Worm (Caenorhabditis elegans) whole organism, L4 larva: ENCODE measurements around the gene msra-1.
A peak's percentile ranks its signal among the peaks of the same experiment; 100 is the strongest.
"Not testable (repeated sequence)": the region's sequence is repeated elsewhere in the genome, so short reads cannot be mapped to it uniquely, and the experiment has no call there.

Experiments
- F26F4.8 ChIP-seq: fragments of 200-800 bp; sonication (Bioruptor generic); conservative IDR thresholded peaks from 2 replicates; pipeline ENCODE4 v1.3.6; 2022; ENCODE audit warnings: missing genetic modification characterization, missing compliant biosample characterization
- F37D6.2 ChIP-seq: sonication (generic microtip); optimal IDR thresholded peaks from 2 replicates; lab custom pipeline; 2016; ENCODE audit warnings: mild to moderate bottlenecking, missing genetic modification characterization, missing compliant biosample characterization
- R02D3.7 ChIP-seq: fragments of 150-350 bp; sonication (generic microtip); optimal IDR thresholded peaks from 3 replicates; lab custom pipeline; 2014; ENCODE audit warnings: missing biosample characterization, missing genetic modification characterization
- T20F7.1 ChIP-seq: fragments of 200-800 bp; sonication (Bioruptor generic); optimal IDR thresholded peaks from 2 replicates; lab custom pipeline; 2018; ENCODE audit warnings: mild to moderate bottlenecking, missing genetic modification characterization, missing compliant biosample characterization
- T26A8.4 ChIP-seq: fragments of 200-800 bp; sonication (Bioruptor generic); IDR thresholded peaks from 2 replicates; pipeline ENCODE4 v1.3.6; 2022; ENCODE audit warnings: missing genetic modification characterization, missing compliant biosample characterization
- Y48G9A.11 ChIP-seq: fragments of 200-800 bp; sonication (Bioruptor generic); IDR thresholded peaks from 2 replicates; pipeline ENCODE4 v1.3.6; 2022; ENCODE audit warnings: missing genetic modification reagents, missing genetic modification characterization, missing compliant biosample characterization
- ZK546.5 ChIP-seq, 2 experiments: sonication (generic microtip); optimal IDR thresholded peaks; 2 replicates each; lab custom pipeline; 2017; ENCODE audit warnings: missing biosample characterization in 2 of 2, missing genetic modification characterization in 2 of 2
- aha-1 ChIP-seq: fragments of 150-350 bp; peaks from one replicate; lab custom pipeline; 2014; ENCODE audit warnings: missing biosample characterization, missing genetic modification characterization
- arid-1 ChIP-seq: fragments of 200-800 bp; sonication (Bioruptor generic); conservative IDR thresholded peaks from 2 replicates; pipeline ENCODE4 v1.3.6; 2022; ENCODE audit warnings: missing genetic modification reagents, missing genetic modification characterization, missing compliant biosample characterization
- ceh-32 ChIP-seq: sonication (generic microtip); optimal IDR thresholded peaks from 2 replicates; lab custom pipeline; 2016; ENCODE audit warnings: mild to moderate bottlenecking, missing genetic modification characterization, missing compliant biosample characterization; ENCODE audit not compliant: poor library complexity
- ceh-62 ChIP-seq: sonication (generic microtip); optimal IDR thresholded peaks from 2 replicates; lab custom pipeline; 2017; ENCODE audit warnings: missing biosample characterization, missing genetic modification characterization
- ceh-82 ChIP-seq: sonication (generic microtip); optimal IDR thresholded peaks from 2 replicates; lab custom pipeline; 2017; ENCODE audit warnings: missing biosample characterization, missing genetic modification characterization
- ces-1 ChIP-seq: fragments of 150-350 bp; sonication (generic microtip); optimal IDR thresholded peaks from 4 replicates; lab custom pipeline; 2014; ENCODE audit warnings: missing biosample characterization, missing genetic modification reagents, missing genetic modification characterization
- daf-19 ChIP-seq: fragments of 200-800 bp; sonication (Bioruptor generic); conservative IDR thresholded peaks from 2 replicates; pipeline ENCODE4 v1.3.6; 2022; ENCODE audit warnings: missing genetic modification characterization, missing compliant biosample characterization
- dmd-8 ChIP-seq: fragments of 200-800 bp; sonication (Bioruptor generic); IDR thresholded peaks from 2 replicates; pipeline ENCODE4 v1.3.6; 2022; ENCODE audit warnings: missing genetic modification characterization, missing compliant biosample characterization
- fkh-10 ChIP-seq: fragments of 150-350 bp; optimal IDR thresholded peaks from 2 replicates; lab custom pipeline; 2014; ENCODE audit warnings: missing biosample characterization, missing genetic modification reagents, missing genetic modification characterization
- fos-1 ChIP-seq: fragments of 150-350 bp; optimal IDR thresholded peaks from 2 replicates; lab custom pipeline; 2014; ENCODE audit warnings: missing biosample characterization, missing genetic modification characterization
- hif-1 ChIP-seq, 2 experiments: sonication (generic microtip); optimal IDR thresholded peaks; 2 replicates each; lab custom pipeline; 2016 to 2017; ENCODE audit warnings: missing compliant biosample characterization in 2 of 2, missing genetic modification characterization in 2 of 2, missing genetic modification reagents in 2 of 2, missing genotype in 2 of 2, mild to moderate bottlenecking in 1 of 2
- hmg-1.1 ChIP-seq: fragments of 200-800 bp; sonication (Bioruptor generic); IDR thresholded peaks from 2 replicates; pipeline ENCODE4 v1.3.6; 2022; ENCODE audit warnings: missing genetic modification reagents, missing genetic modification characterization, missing compliant biosample characterization
- lin-13 ChIP-seq: fragments of 150-350 bp; optimal IDR thresholded peaks from 2 replicates; lab custom pipeline; 2014; ENCODE audit warnings: missing biosample characterization, missing genetic modification reagents, missing genetic modification characterization
- lin-29 ChIP-seq: fragments of 200-800 bp; sonication (Bioruptor generic); IDR thresholded peaks from 2 replicates; pipeline ENCODE4 v1.3.6; 2022; ENCODE audit warnings: missing genetic modification reagents, missing genetic modification characterization, missing compliant biosample characterization
- lin-38 ChIP-seq: fragments of 200-800 bp; sonication (Bioruptor generic); IDR thresholded peaks from 2 replicates; pipeline ENCODE4 v1.3.6; 2022; ENCODE audit warnings: missing genetic modification reagents, missing genetic modification characterization, missing compliant biosample characterization
- lsy-2 ChIP-seq, 2 experiments: fragments of 150-350 bp in 1 of 2; sonication (generic microtip) in 1 of 2; optimal IDR thresholded peaks; 2 replicates each; lab custom pipeline; 2014 to 2017; ENCODE audit warnings: missing biosample characterization in 2 of 2, missing genetic modification characterization in 2 of 2
- madf-9 ChIP-seq: fragments of 200-800 bp; sonication (Bioruptor generic); conservative IDR thresholded peaks from 2 replicates; pipeline ENCODE4 v1.3.6; 2022; ENCODE audit warnings: missing genetic modification reagents, missing genetic modification characterization, missing compliant biosample characterization
- mep-1 ChIP-seq: fragments of 150-350 bp; sonication (generic microtip); optimal IDR thresholded peaks from 3 replicates; lab custom pipeline; 2014; ENCODE audit warnings: missing biosample characterization, missing genetic modification characterization
- mes-2 ChIP-seq: sonication (generic microtip); optimal IDR thresholded peaks from 2 replicates; lab custom pipeline; 2016; ENCODE audit warnings: missing genotype, mild to moderate bottlenecking, missing genetic modification characterization, missing compliant biosample characterization; ENCODE audit not compliant: poor library complexity, severe bottlenecking
- mxl-2 ChIP-seq: fragments of 200-800 bp; sonication (Bioruptor generic); conservative IDR thresholded peaks from 2 replicates; pipeline ENCODE4 v1.3.6; 2022; ENCODE audit warnings: missing genetic modification reagents, missing genetic modification characterization, missing compliant biosample characterization
- nhr-6 ChIP-seq: fragments of 150-350 bp; optimal IDR thresholded peaks from 2 replicates; lab custom pipeline; 2014; ENCODE audit warnings: missing biosample characterization, missing genetic modification characterization
- nhr-76 ChIP-seq: fragments of 150-350 bp; optimal IDR thresholded peaks from 2 replicates; lab custom pipeline; 2014; ENCODE audit warnings: missing biosample characterization, missing genetic modification characterization
- pha-4 ChIP-seq, 2 experiments: fragments of 150-350 bp in 1 of 2; fragments of 200-800 bp in 1 of 2; sonication (Bioruptor generic) in 1 of 2; IDR thresholded peaks in 1 of 2; optimal IDR thresholded peaks in 1 of 2; 2 replicates each; pipeline versions ENCODE4 v1.3.6 to Lab custom; 2014 to 2022; ENCODE audit warnings: missing genetic modification characterization in 2 of 2, missing genetic modification reagents in 2 of 2, missing biosample characterization in 1 of 2, missing compliant biosample characterization in 1 of 2
- saeg-2 ChIP-seq: fragments of 200-800 bp; sonication (Bioruptor generic); IDR thresholded peaks from 2 replicates; pipeline ENCODE4 v1.3.6; 2022; ENCODE audit warnings: missing genetic modification reagents, missing genetic modification characterization, missing compliant biosample characterization
- spr-1 ChIP-seq: sonication (generic microtip); optimal IDR thresholded peaks from 2 replicates; lab custom pipeline; 2016; ENCODE audit warnings: mild to moderate bottlenecking, missing genetic modification characterization, missing compliant biosample characterization
- spr-3 ChIP-seq: fragments of 200-800 bp; sonication (Bioruptor generic); optimal IDR thresholded peaks from 2 replicates; lab custom pipeline; 2018; ENCODE audit warnings: mild to moderate bottlenecking, missing genetic modification characterization, missing compliant biosample characterization
- unc-39 ChIP-seq: sonication (generic microtip); optimal IDR thresholded peaks from 2 replicates; lab custom pipeline; 2017; ENCODE audit warnings: missing biosample characterization, missing genetic modification characterization

msra-1 gene

DNA sequence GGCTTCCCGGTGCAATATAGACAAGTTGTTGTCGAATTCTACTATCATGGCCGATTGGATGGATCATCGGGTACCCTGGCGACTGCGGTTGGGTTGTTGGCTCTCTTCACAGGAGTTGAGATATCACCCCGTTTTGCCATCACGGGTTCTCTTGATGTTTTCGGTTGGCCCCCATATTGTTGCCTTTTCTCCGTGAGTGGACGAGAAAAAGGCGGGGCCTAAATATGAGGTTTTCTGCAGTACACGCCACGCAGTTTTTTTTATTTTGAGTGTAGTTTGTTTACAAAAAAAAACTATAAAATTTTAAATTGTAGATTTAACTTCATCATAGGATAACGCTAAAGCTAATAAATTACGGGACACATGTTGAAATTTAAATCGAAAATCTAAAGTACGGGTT lies 8.5 kb upstream of the msra-1 start:
- peak; percentile 29; the same call in 1 of the 2 replicates for TF ChIP-seq arid-1
- peak; percentile 46 for TF ChIP-seq lin-38 (GFP tag; lab: Robert Waterston, UW)
- TF ChIP-seq Y48G9A.11 (GFP tag; lab: Robert Waterston, UW) = 0 out of 2 replicates have a peak, but pooled peaks have one; percentile 22
- 0 out of 2 replicates have a peak, but pooled peaks have one; percentile 27 for TF ChIP-seq F26F4.8

DNA sequence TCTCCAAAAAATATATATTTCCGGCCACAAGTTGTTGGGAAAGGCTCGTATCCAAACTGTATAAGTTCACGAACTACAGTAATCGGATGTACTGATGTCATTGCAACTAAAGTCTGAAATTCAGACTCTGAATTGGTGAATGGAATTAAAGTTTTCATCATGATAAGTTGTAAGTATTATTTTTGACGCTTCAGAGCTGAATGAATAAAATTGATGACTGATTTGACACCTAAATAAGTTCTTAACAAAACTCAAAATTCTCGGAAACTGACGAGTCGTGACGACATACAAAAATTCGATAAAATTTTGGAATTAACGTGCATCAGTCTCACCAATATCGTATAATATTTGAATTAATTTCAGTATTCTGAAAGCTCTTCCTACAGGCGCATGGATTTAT lies 6.4 kb upstream of the msra-1 start, which contains the start of gene F43E2.11:
Gene F43E2.11, minus strand, starts transcription at position 101 of the 400 bp plus-strand sequence.
- TF ChIP-seq lin-13 (GFP tag; lab: Kevin White, UChicago); fkh-10 (GFP tag; lab: Kevin White, UChicago); ceh-32 (tag; lab: Kevin White, UChicago): not testable (repeated sequence)
- TF ChIP-seq, all 104 proteins: peak for 0; not testable (repeated sequence) for 104

ce11 chrII:7368761-7369160 lies 4.9 kb upstream of the msra-1 start, which contains the start of gene F43E2.6:
F43E2.6 (minus strand) TSS chrII:7368861.
- TF ChIP-seq T26A8.4 = no peak
- no peak for TF ChIP-seq spr-1
- TF ChIP-seq saeg-2 (GFP tag; lab: Robert Waterston, UW) = no peak
- no peak for TF ChIP-seq nhr-76 (tag; lab: Kevin White, UChicago)
- TF ChIP-seq ceh-62 (tag; lab: Kevin White, UChicago) = no peak
- no peak for TF ChIP-seq pha-4 (GFP tag; IDR thresholded peaks at IDR 0.05; lab: Robert Waterston, UW)
- no peak for TF ChIP-seq pha-4 (tag; optimal IDR thresholded peaks at IDR 0.05; lab: Kevin White, UChicago)
- no peak for TF ChIP-seq hmg-1.1
- no peak for TF ChIP-seq spr-3 (GFP tag; lab: Kevin White, UChicago)
- no peak for TF ChIP-seq hif-1 (tag; optimal IDR thresholded peaks at IDR 0.05; lab: Kevin White, UChicago)

- TF ChIP-seq mxl-2 = no peak
- no peak for TF ChIP-seq fkh-10 (GFP tag; lab: Kevin White, UChicago)
- TF ChIP-seq, all 104 proteins: peak for 0
Observed at ce11 chrII:7358489-7358943, 5.3 kb downstream of the msra-1 start, which contains the start of gene insc-1. insc-1 (plus strand) TSS chrII:7358893.

ce11 chrII:7357176-7357575 lies 6.7 kb downstream of the msra-1 start:
- TF ChIP-seq hif-1 (tag; optimal IDR thresholded peaks at IDR 0.05; lab: Kevin White, UChicago) (no peak), F37D6.2 (tag; lab: Kevin White, UChicago) (no peak), nhr-6 (tag; lab: Kevin White, UChicago) (no peak), lin-29 (GFP tag; lab: Robert Waterston, UW) (no peak), ceh-82 (tag; lab: Kevin White, UChicago) (no peak), ces-1 (no peak), spr-3 (GFP tag; lab: Kevin White, UChicago) (no peak), unc-39 (no peak), lin-13 (GFP tag; lab: Kevin White, UChicago) (no peak), mep-1 (no peak), ceh-62 (tag; lab: Kevin White, UChicago) (no peak), fos-1 (tag; lab: Kevin White, UChicago) (no peak), daf-19 (GFP tag; lab: Robert Waterston, UW) (no peak)

DNA sequence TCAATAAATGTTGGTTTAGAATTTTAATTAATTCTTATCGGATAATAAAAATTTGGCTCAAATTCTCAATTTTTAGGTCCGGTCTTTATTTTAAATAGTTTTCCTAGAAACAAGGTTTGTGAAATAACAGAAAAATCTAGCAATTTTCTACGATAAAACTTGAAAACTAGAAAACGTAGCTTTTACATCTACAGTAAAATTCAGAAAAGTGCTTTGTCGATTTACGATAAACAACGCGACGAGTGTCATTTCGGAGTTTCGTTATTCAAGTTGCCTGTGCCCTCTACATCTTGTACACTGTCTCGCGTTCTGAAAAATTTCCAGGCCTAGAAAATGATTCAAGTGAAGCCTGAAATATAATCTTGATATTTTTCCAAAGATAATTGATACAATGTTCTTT lies 7.1 kb downstream of the msra-1 start:
- TF ChIP-seq T20F7.1 (GFP tag; lab: Kevin White, UChicago) (peak; percentile 91), Y48G9A.11 (GFP tag; lab: Robert Waterston, UW) (peak; percentile 99), ZK546.5 (tag; optimal IDR thresholded peaks at IDR 0.05; lab: Kevin White, UChicago) (no peak), madf-9 (GFP tag; lab: Robert Waterston, UW) (no peak), dmd-8 (GFP tag; lab: Robert Waterston, UW) (no peak), mes-2 (tag; lab: Kevin White, UChicago) (peak; percentile 57), spr-3 (GFP tag; lab: Kevin White, UChicago) (no peak), R02D3.7 (tag; lab: Kevin White, UChicago) (peak; percentile 63), lsy-2 (tag; optimal IDR thresholded peaks at IDR 0.05; lab: Kevin White, UChicago) (peak in 1 of 2 experiments; percentile 69), aha-1 (tag; lab: Kevin White, UChicago) (peak; percentile 53)
